Fruit fly (Drosophila melanogaster): ENCODE measurements around the gene Rh7.

Gene Rh7

DNA sequence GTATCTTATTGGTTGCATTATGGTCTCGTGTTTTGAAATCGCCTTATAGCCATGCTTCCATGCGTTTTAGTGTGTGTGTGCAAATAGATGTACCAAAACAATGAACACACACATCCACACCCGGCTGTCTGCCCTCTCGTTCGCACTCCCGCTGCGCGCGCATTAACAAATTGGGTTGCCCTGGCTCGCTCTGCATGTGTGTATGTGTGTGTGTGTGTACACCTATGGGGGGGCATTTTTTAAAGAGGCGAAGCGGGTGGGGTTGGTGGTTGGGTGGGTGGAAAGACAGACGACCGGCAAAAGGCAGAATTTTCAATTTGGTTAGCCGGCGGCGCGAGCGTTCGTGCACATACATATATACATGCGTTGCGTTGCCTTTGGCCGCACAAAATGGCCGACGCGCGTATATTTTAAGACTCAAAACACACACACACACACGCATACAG, 51.1 kb downstream of the Rh7 start (continued):
- TF ChIP-seq CG12942 (GFP tag; optimal IDR thresholded peaks at IDR 0.05): no peak
- no peak for TF ChIP-seq Aef1 (GFP tag; IDR thresholded peaks at IDR 0.05)
- no peak for TF ChIP-seq pnt (GFP tag; optimal IDR thresholded peaks at IDR 0.05)
- TF ChIP-seq CG2120 (GFP tag; optimal IDR thresholded peaks at IDR 0.05): peak; percentile 3
- TF ChIP-seq Atf-2 (GFP tag; optimal IDR thresholded peaks at IDR 0.05): no peak
- TF ChIP-seq sd (tag; optimal IDR thresholded peaks at IDR 0.05): peak; percentile 93
- TF ChIP-seq CG12236 (GFP tag; optimal IDR thresholded peaks at IDR 0.05): no peak
- TF ChIP-seq chn (GFP tag; optimal IDR thresholded peaks at IDR 0.05): peak; percentile 76
- peak; percentile 14 for TF ChIP-seq MTF-1 (GFP tag; optimal IDR thresholded peaks at IDR 0.05; ENCODE audit: borderline replicate concordance)
- peak; percentile 23; the same call in 1 of the 2 replicates for TF ChIP-seq amos (GFP tag; IDR thresholded peaks at IDR 0.05; ENCODE audit: partially characterized antibody)
- no peak for TF ChIP-seq gsb (GFP tag; IDR thresholded peaks at IDR 0.05)
- peak; percentile 36 for TF ChIP-seq CG17385 (GFP tag; optimal IDR thresholded peaks at IDR 0.05)
- TF ChIP-seq CG10959 (GFP tag; IDR thresholded peaks at IDR 0.05): no peak
- peak; percentile 6 for TF ChIP-seq CG15601 (tag; optimal IDR thresholded peaks at IDR 0.05)
- peak; percentile 57 for TF ChIP-seq CG12659 (GFP tag; optimal IDR thresholded peaks at IDR 0.05)
- TF ChIP-seq vnd (GFP tag; IDR thresholded peaks at IDR 0.05; ENCODE audit: partially characterized antibody): no peak
- TF ChIP-seq Abd-B (GFP tag; optimal IDR thresholded peaks at IDR 0.05): peak; percentile 6
- TF ChIP-seq bowl (GFP tag; IDR thresholded peaks at IDR 0.05): no peak
- TF ChIP-seq dmrt99B (tag; optimal IDR thresholded peaks at IDR 0.05): no peak
- no peak for TF ChIP-seq CG1792 (GFP tag; optimal IDR thresholded peaks at IDR 0.05)
- no peak for TF ChIP-seq CG11695 (GFP tag; IDR thresholded peaks at IDR 0.05)
- TF ChIP-seq row (GFP tag; IDR thresholded peaks at IDR 0.05): peak; percentile 11; the same call in 1 of the 3 replicates
- peak; percentile 17 for TF ChIP-seq CG10979 (tag; optimal IDR thresholded peaks at IDR 0.05)
- TF ChIP-seq ara (GFP tag; IDR thresholded peaks at IDR 0.05): 0 out of 2 replicates have a peak, but pooled peaks have one; percentile 23
- TF ChIP-seq CG10321 (GFP tag; IDR thresholded peaks at IDR 0.05): peak; percentile 72
- TF ChIP-seq fd64A (GFP tag; optimal IDR thresholded peaks at IDR 0.05): no peak
- no peak for TF ChIP-seq Hr78 (GFP tag; optimal IDR thresholded peaks at IDR 0.05)
- peak; percentile 85 for TF ChIP-seq CG12769 (tag; optimal IDR thresholded peaks at IDR 0.05)
- TF ChIP-seq CG12391 (tag; optimal IDR thresholded peaks at IDR 0.05): peak; percentile 14
- TF ChIP-seq pfk (GFP tag; optimal IDR thresholded peaks at IDR 0.05): no peak
- peak; percentile 97 for TF ChIP-seq CG34422 (GFP tag; IDR thresholded peaks at IDR 0.05)
- 0 out of 2 replicates have a peak, but pooled peaks have one; percentile 10 for TF ChIP-seq CG32772 (GFP tag; IDR thresholded peaks at IDR 0.05)
- TF ChIP-seq Atf6 (GFP tag; IDR thresholded peaks at IDR 0.05): peak; percentile 22; the same call in 1 of the 2 replicates
- TF ChIP-seq CG3838 (GFP tag; optimal IDR thresholded peaks at IDR 0.05): no peak
- peak; percentile 54; the same call in 2 of the 3 replicates for TF ChIP-seq otp (GFP tag; IDR thresholded peaks at IDR 0.05)
- TF ChIP-seq CG8281 (tag; optimal IDR thresholded peaks at IDR 0.05): no peak
- TF ChIP-seq H2.0 (GFP tag; IDR thresholded peaks at IDR 0.05): no peak
- peak; percentile 91 for TF ChIP-seq mirr (GFP tag; optimal IDR thresholded peaks at IDR 0.05)
- TF ChIP-seq CG1233 (GFP tag; optimal IDR thresholded peaks at IDR 0.05): no peak
- no peak for TF ChIP-seq ase (GFP tag; IDR thresholded peaks at IDR 0.05)
- peak; percentile 47 for TF ChIP-seq ash1 (GFP tag; optimal IDR thresholded peaks at IDR 0.05)
- peak; percentile 16 for TF ChIP-seq E2f2 (GFP tag; IDR thresholded peaks at IDR 0.05)
- TF ChIP-seq fd102C (GFP tag; optimal IDR thresholded peaks at IDR 0.05): no peak
- TF ChIP-seq stc (GFP tag; IDR thresholded peaks at IDR 0.05): 0 out of 2 replicates have a peak, but pooled peaks have one; percentile 7
- TF ChIP-seq gro (GFP tag; optimal IDR thresholded peaks at IDR 0.05): peak; percentile 11
- TF ChIP-seq Max (GFP tag; optimal IDR thresholded peaks at IDR 0.05): no peak
- no peak for TF ChIP-seq gsb-n (tag; optimal IDR thresholded peaks at IDR 0.05)
- TF ChIP-seq Opbp (GFP tag; IDR thresholded peaks at IDR 0.05; ENCODE audit: partially characterized antibody): peak; percentile 57; the same call in 2 of the 3 replicates
- peak; percentile 9 for TF ChIP-seq CG14710 (tag; optimal IDR thresholded peaks at IDR 0.05)
- TF ChIP-seq CG14014 (GFP tag; IDR thresholded peaks at IDR 0.05): peak; percentile 7; the same call in 1 of the 2 replicates

Data from whole organism, embryonic.